Fruit fly (Drosophila melanogaster) whole organism, embryonic: ENCODE data around the gene CG13306.

Experiments
- Abd-B ChIP-seq: fragments of 200-800 bp; sonication (Bioruptor generic); optimal IDR thresholded peaks from 2 replicates; lab custom pipeline; 2018; ENCODE audit warnings: missing biosample characterization, mild to moderate bottlenecking, missing genetic modification characterization, moderate library complexity
- Bdp1 ChIP-seq: fragments of 200-800 bp; sonication (Bioruptor generic); optimal IDR thresholded peaks from 3 replicates; lab custom pipeline; 2016; ENCODE audit warnings: missing biosample characterization, missing genetic modification characterization
- BtbVII ChIP-seq: fragments of 200-800 bp; sonication (Bioruptor generic); optimal IDR thresholded peaks from 3 replicates; lab custom pipeline; 2017; ENCODE audit warnings: missing biosample characterization, mild to moderate bottlenecking, missing genetic modification characterization
- CG10147 ChIP-seq: fragments of 200-800 bp; sonication (Bioruptor generic); optimal IDR thresholded peaks from 2 replicates; lab custom pipeline; 2019; ENCODE audit warnings: missing biosample characterization, mild to moderate bottlenecking, missing genetic modification characterization, moderate library complexity
- CG1024 ChIP-seq: fragments of 200-800 bp; sonication (Bioruptor generic); IDR thresholded peaks from 2 replicates; pipeline ENCODE4 v1.3.6; 2022; ENCODE audit warnings: missing biosample characterization, missing genetic modification characterization
- CG10267 ChIP-seq: fragments of 200-800 bp; sonication (Bioruptor generic); optimal IDR thresholded peaks from 2 replicates; lab custom pipeline; 2018; ENCODE audit warnings: missing biosample characterization, mild to moderate bottlenecking, missing genetic modification characterization, moderate library complexity
- CG10274 ChIP-seq: fragments of 200-800 bp; sonication (Bioruptor generic); optimal IDR thresholded peaks from 3 replicates; lab custom pipeline; 2017; ENCODE audit warnings: missing biosample characterization, mild to moderate bottlenecking, missing genetic modification characterization
- CG11696 ChIP-seq: fragments of 200-800 bp; sonication (Bioruptor generic); IDR thresholded peaks from 2 replicates; pipeline ENCODE4 v1.3.6; 2022; ENCODE audit warnings: missing biosample characterization, missing genetic modification characterization
- CG11723 ChIP-seq: fragments of 200-800 bp; sonication (Bioruptor generic); optimal IDR thresholded peaks from 2 replicates; lab custom pipeline; 2017; ENCODE audit warnings: missing biosample characterization, mild to moderate bottlenecking, missing genetic modification characterization
- CG12071 ChIP-seq: fragments of 200-800 bp; sonication (Bioruptor generic); optimal IDR thresholded peaks from 3 replicates; lab custom pipeline; 2018; ENCODE audit warnings: missing biosample characterization, mild to moderate bottlenecking, missing genetic modification characterization
- CG13624 ChIP-seq: fragments of 200-800 bp; sonication (Bioruptor generic); optimal IDR thresholded peaks from 2 replicates; lab custom pipeline; 2016; ENCODE audit warnings: missing biosample characterization, missing genetic modification characterization
- CG13894 ChIP-seq: fragments of 200-800 bp; sonication (Bioruptor generic); optimal IDR thresholded peaks from 3 replicates; lab custom pipeline; 2018; ENCODE audit warnings: missing biosample characterization, mild to moderate bottlenecking, missing genetic modification characterization, moderate library complexity
- CG14965 ChIP-seq: fragments of 200-800 bp; sonication (Bioruptor generic); optimal IDR thresholded peaks from 2 replicates; lab custom pipeline; 2016; ENCODE audit warnings: missing biosample characterization, missing genetic modification characterization, borderline replicate concordance
- CG18764 ChIP-seq: fragments of 200-800 bp; sonication (Bioruptor generic); optimal IDR thresholded peaks from 3 replicates; lab custom pipeline; 2016; ENCODE audit warnings: missing biosample characterization, missing genetic modification characterization
- CG2116 ChIP-seq: fragments of 200-800 bp; sonication (Bioruptor generic); optimal IDR thresholded peaks from 3 replicates; lab custom pipeline; 2018; ENCODE audit warnings: missing biosample characterization, mild to moderate bottlenecking, missing genetic modification characterization
- CG2199 ChIP-seq: fragments of 200-800 bp; sonication (Bioruptor generic); IDR thresholded peaks from 3 replicates; pipeline ENCODE4 v1.3.6; 2022; ENCODE audit warnings: missing biosample characterization, missing genetic modification characterization
- CG3065 ChIP-seq: fragments of 200-800 bp; sonication (Bioruptor generic); optimal IDR thresholded peaks from 2 replicates; lab custom pipeline; 2016; ENCODE audit warnings: missing biosample characterization, missing genetic modification characterization
- CG31441 ChIP-seq: fragments of 200-800 bp; sonication (Bioruptor generic); IDR thresholded peaks from 2 replicates; pipeline ENCODE4 v1.3.6; 2022; ENCODE audit warnings: missing biosample characterization, missing genetic modification characterization
- CG3838 ChIP-seq: fragments of 200-800 bp; sonication (Bioruptor generic); optimal IDR thresholded peaks from 3 replicates; lab custom pipeline; 2016; ENCODE audit warnings: missing biosample characterization, missing genetic modification characterization
- CG4328 ChIP-seq: fragments of 200-800 bp; sonication (Bioruptor generic); optimal IDR thresholded peaks from 3 replicates; lab custom pipeline; 2017; ENCODE audit warnings: missing biosample characterization, missing genetic modification reagents, missing genetic modification characterization
- CG4424 ChIP-seq: fragments of 200-800 bp; sonication (Bioruptor generic); optimal IDR thresholded peaks from 3 replicates; lab custom pipeline; 2016; ENCODE audit warnings: missing biosample characterization, missing genetic modification characterization
- CG4854 ChIP-seq: fragments of 200-800 bp; sonication (Bioruptor generic); optimal IDR thresholded peaks from 2 replicates; lab custom pipeline; 2016; ENCODE audit warnings: missing biosample characterization, missing genetic modification characterization, inconsistent platforms
- CG7556 ChIP-seq: fragments of 200-800 bp; sonication (Bioruptor generic); optimal IDR thresholded peaks from 2 replicates; lab custom pipeline; 2017; ENCODE audit warnings: missing biosample characterization, mild to moderate bottlenecking, missing genetic modification characterization
- CG9797 ChIP-seq: fragments of 200-800 bp; sonication (Bioruptor generic); optimal IDR thresholded peaks from 3 replicates; lab custom pipeline; 2018; ENCODE audit warnings: missing biosample characterization, mild to moderate bottlenecking, missing genetic modification characterization
- CG9817 ChIP-seq: fragments of 200-800 bp; sonication (Bioruptor generic); optimal IDR thresholded peaks from 2 replicates; lab custom pipeline; 2018; ENCODE audit warnings: missing biosample characterization, mild to moderate bottlenecking, missing genetic modification characterization, moderate library complexity
- CG9932 ChIP-seq: fragments of 200-800 bp; sonication (Bioruptor generic); IDR thresholded peaks from 2 replicates; pipeline ENCODE4 v1.3.6; 2022; ENCODE audit warnings: missing biosample characterization, missing genetic modification characterization
- Fer3 ChIP-seq: fragments of 200-800 bp; sonication (Bioruptor generic); optimal IDR thresholded peaks from 2 replicates; lab custom pipeline; 2018; ENCODE audit warnings: missing biosample characterization, mild to moderate bottlenecking, missing genetic modification characterization, moderate library complexity
- GATAe ChIP-seq: fragments of 200-800 bp; sonication (Bioruptor generic); conservative IDR thresholded peaks from 2 replicates; pipeline ENCODE4 v1.3.6; 2022; ENCODE audit warnings: missing biosample characterization, missing genetic modification characterization
- HLHmδ ChIP-seq: fragments of 200-800 bp; sonication (Bioruptor generic); optimal IDR thresholded peaks from 2 replicates; lab custom pipeline; 2018; ENCODE audit warnings: missing biosample characterization, mild to moderate bottlenecking, missing genetic modification characterization, moderate library complexity
- Mad ChIP-seq: fragments of 200-800 bp; sonication (Bioruptor generic); optimal IDR thresholded peaks from 2 replicates; lab custom pipeline; 2016; ENCODE audit warnings: missing biosample characterization, missing genetic modification characterization
- Myb ChIP-seq: fragments of 200-800 bp; sonication (Bioruptor generic); optimal IDR thresholded peaks from 2 replicates; lab custom pipeline; 2016; ENCODE audit warnings: missing biosample characterization, missing genetic modification characterization
- Nf-YA ChIP-seq: fragments of 200-800 bp; sonication (Bioruptor generic); IDR thresholded peaks from 2 replicates; pipeline ENCODE4 v1.3.6; 2022; ENCODE audit warnings: missing biosample characterization, missing genetic modification characterization
- Sin3A ChIP-seq: fragments of >200 bp; optimal IDR thresholded peaks from 2 replicates; lab custom pipeline; 2018
- Sry-δ ChIP-seq: fragments of 200-800 bp; sonication (Bioruptor generic); optimal IDR thresholded peaks from 2 replicates; lab custom pipeline; 2016; ENCODE audit warnings: missing biosample characterization, missing genetic modification characterization
- cad ChIP-seq: fragments of >200 bp; optimal IDR thresholded peaks from 2 replicates; lab custom pipeline; 2017; ENCODE audit warnings: missing biosample characterization, missing genetic modification characterization
- caup ChIP-seq: fragments of 200-800 bp; sonication (Bioruptor generic); optimal IDR thresholded peaks from 3 replicates; lab custom pipeline; 2017; ENCODE audit warnings: missing biosample characterization, mild to moderate bottlenecking, missing genetic modification characterization, moderate library complexity; ENCODE audit not compliant: severe bottlenecking
- corto ChIP-seq: fragments of 200-800 bp; sonication (Bioruptor generic); optimal IDR thresholded peaks from 2 replicates; lab custom pipeline; 2016; ENCODE audit warnings: missing biosample characterization, mild to moderate bottlenecking, missing genetic modification characterization, moderate library complexity
- cwo ChIP-seq: fragments of 200-800 bp; sonication (Bioruptor generic); optimal IDR thresholded peaks from 3 replicates; lab custom pipeline; 2017; ENCODE audit warnings: missing biosample characterization, missing genetic modification characterization, mild to moderate bottlenecking, moderate library complexity, missing genetic modification reagents
- eve ChIP-seq, 2 experiments: fragments of >200 bp; optimal IDR thresholded peaks; 2 replicates each; lab custom pipeline; 2017; ENCODE audit warnings: missing biosample characterization in 2 of 2, missing genetic modification characterization in 2 of 2
- gem ChIP-seq: fragments of 200-800 bp; sonication (Bioruptor generic); optimal IDR thresholded peaks from 2 replicates; lab custom pipeline; 2019; ENCODE audit warnings: missing biosample characterization, mild to moderate bottlenecking, missing genetic modification characterization, moderate library complexity
- hkb ChIP-seq, 2 experiments: fragments of 200-800 bp in 1 of 2; fragments of >200 bp in 1 of 2; sonication (Bioruptor generic) in 1 of 2; IDR thresholded peaks in 1 of 2; optimal IDR thresholded peaks in 1 of 2; 2 replicates each; pipeline versions ENCODE4 v1.3.6 to Lab custom; 2017 to 2022; ENCODE audit warnings: missing biosample characterization in 1 of 2, missing genetic modification characterization in 1 of 2
- klu ChIP-seq: fragments of 200-800 bp; sonication (Bioruptor generic); IDR thresholded peaks from 2 replicates; pipeline ENCODE4 v1.3.6; 2022; ENCODE audit warnings: missing biosample characterization, missing genetic modification characterization
- lbe ChIP-seq: fragments of 200-800 bp; sonication (Bioruptor generic); optimal IDR thresholded peaks from 2 replicates; lab custom pipeline; 2016; ENCODE audit warnings: missing biosample characterization, mild to moderate bottlenecking, missing genetic modification characterization
- stwl ChIP-seq: fragments of 200-800 bp; sonication (Bioruptor generic); optimal IDR thresholded peaks from 3 replicates; lab custom pipeline; 2018; ENCODE audit warnings: missing biosample characterization, mild to moderate bottlenecking, missing genetic modification characterization, moderate library complexity
- sug ChIP-seq: fragments of 200-800 bp; optimal IDR thresholded peaks from 2 replicates; lab custom pipeline; 2019; ENCODE audit warnings: missing biosample characterization, mild to moderate bottlenecking, missing genetic modification characterization, moderate library complexity
- tin ChIP-seq: fragments of 200-800 bp; sonication (Bioruptor generic); optimal IDR thresholded peaks from 3 replicates; lab custom pipeline; 2016; ENCODE audit warnings: missing biosample characterization, missing genetic modification characterization
- ttk ChIP-seq: fragments of 200-800 bp; sonication (Bioruptor generic); IDR thresholded peaks from 2 replicates; pipeline ENCODE4 v2.1.2; 2022; ENCODE audit warnings: missing biosample characterization, missing genetic modification characterization
- unc-4 ChIP-seq: fragments of 200-800 bp; sonication (Bioruptor generic); IDR thresholded peaks from 2 replicates; pipeline ENCODE4 v1.3.6; 2022; ENCODE audit warnings: missing biosample characterization, missing genetic modification characterization; ENCODE audit not compliant: partially characterized antibody
- unpg ChIP-seq: fragments of 200-800 bp; sonication (Bioruptor generic); optimal IDR thresholded peaks from 3 replicates; lab custom pipeline; 2018; ENCODE audit warnings: missing biosample characterization, mild to moderate bottlenecking, missing genetic modification characterization, moderate library complexity
- wek ChIP-seq: fragments of 200-800 bp; sonication (Bioruptor generic); optimal IDR thresholded peaks from 3 replicates; lab custom pipeline; 2018; ENCODE audit warnings: missing biosample characterization, mild to moderate bottlenecking, missing genetic modification characterization, moderate library complexity

The CG13306 gene

dm6 chr3L:8721145-8721544, 28.4 kb downstream of the CG13306 start, which contains the start of the genes CG32022 and CG6511 (continued):
- TF ChIP-seq Bdp1 (GFP tag; lab: Kevin White, UChicago) (peak; percentile 91), cad (no peak), CG31441 (GFP tag; lab: Robert Waterston, UW) (peak; percentile 94), caup (GFP tag; lab: Kevin White, UChicago) (peak; percentile 97), Sin3A (peak; percentile 93), CG12071 (GFP tag; lab: Kevin White, UChicago) (peak; percentile 89), CG4328 (GFP tag; lab: Kevin White, UChicago) (peak; percentile 97), HLHmδ (no peak), Myb (GFP tag; lab: Kevin White, UChicago) (peak; percentile 88), CG10267 (tag; lab: Kevin White, UChicago) (peak; percentile 98), CG9797 (GFP tag; lab: Kevin White, UChicago) (peak; percentile 40), CG11723 (peak; percentile 95), eve (GFP tag; optimal IDR thresholded peaks at IDR 0.05; lab: Kevin White, UChicago) (peak in 1 of 2 experiments; percentile 44), CG3838 (peak; percentile 92), BtbVII (GFP tag; lab: Kevin White, UChicago) (peak; percentile 95), unpg (GFP tag; lab: Kevin White, UChicago) (peak; percentile 97), klu (GFP tag; lab: Robert Waterston, UW) (peak; percentile 98), Mad (GFP tag; lab: Kevin White, UChicago) (peak; percentile 97), tin (GFP tag; lab: Kevin White, UChicago) (peak; percentile 98), CG10274 (GFP tag; lab: Kevin White, UChicago) (peak; percentile 99), stwl (peak; percentile 75), CG10147 (GFP tag; lab: Kevin White, UChicago) (peak; percentile 97), hkb (optimal IDR thresholded peaks at IDR 0.05; lab: Kevin White, UChicago) (peak; percentile 48), hkb (GFP tag; IDR thresholded peaks at IDR 0.05; lab: Robert Waterston, UW) (peak; percentile 95), CG4854 (GFP tag; lab: Kevin White, UChicago) (peak; percentile 95), CG1024 (GFP tag; lab: Robert Waterston, UW) (peak; percentile 75), ttk (GFP tag; lab: Robert Waterston, UW) (peak; percentile 94), CG18764 (GFP tag; lab: Kevin White, UChicago) (peak; percentile 96), wek (GFP tag; lab: Kevin White, UChicago) (peak; percentile 78), CG14965 (GFP tag; lab: Kevin White, UChicago) (peak; percentile 52), CG2199 (GFP tag; lab: Robert Waterston, UW) (peak; percentile 92), GATAe (GFP tag; lab: Robert Waterston, UW) (peak; percentile 89), CG2116 (GFP tag; lab: Kevin White, UChicago) (peak; percentile 95), Abd-B (GFP tag; lab: Kevin White, UChicago) (peak; percentile 99), CG13624 (peak; percentile 98), Nf-YA (peak; percentile 82), cwo (peak; percentile 91), unc-4 (GFP tag; lab: Robert Waterston, UW) (no peak), Fer3 (tag; lab: Kevin White, UChicago) (peak; percentile 96), lbe (peak; percentile 91), CG13894 (peak; percentile 95), CG9817 (peak; percentile 98), CG3065 (GFP tag; lab: Kevin White, UChicago) (peak; percentile 92), gem (tag; lab: Kevin White, UChicago) (peak; percentile 98), Sry-δ (GFP tag; lab: Kevin White, UChicago) (peak; percentile 73), CG11696 (GFP tag; lab: Robert Waterston, UW) (peak; percentile 86), corto (peak; percentile 75), sug (tag; lab: Kevin White, UChicago) (peak; percentile 98), CG4424 (GFP tag; lab: Kevin White, UChicago) (peak; percentile 97), CG7556 (peak; percentile 95), CG9932 (GFP tag; lab: Robert Waterston, UW) (peak; percentile 99)
